Worm (Caenorhabditis elegans): ENCODE data around the gene nspd-7.

DNA sequence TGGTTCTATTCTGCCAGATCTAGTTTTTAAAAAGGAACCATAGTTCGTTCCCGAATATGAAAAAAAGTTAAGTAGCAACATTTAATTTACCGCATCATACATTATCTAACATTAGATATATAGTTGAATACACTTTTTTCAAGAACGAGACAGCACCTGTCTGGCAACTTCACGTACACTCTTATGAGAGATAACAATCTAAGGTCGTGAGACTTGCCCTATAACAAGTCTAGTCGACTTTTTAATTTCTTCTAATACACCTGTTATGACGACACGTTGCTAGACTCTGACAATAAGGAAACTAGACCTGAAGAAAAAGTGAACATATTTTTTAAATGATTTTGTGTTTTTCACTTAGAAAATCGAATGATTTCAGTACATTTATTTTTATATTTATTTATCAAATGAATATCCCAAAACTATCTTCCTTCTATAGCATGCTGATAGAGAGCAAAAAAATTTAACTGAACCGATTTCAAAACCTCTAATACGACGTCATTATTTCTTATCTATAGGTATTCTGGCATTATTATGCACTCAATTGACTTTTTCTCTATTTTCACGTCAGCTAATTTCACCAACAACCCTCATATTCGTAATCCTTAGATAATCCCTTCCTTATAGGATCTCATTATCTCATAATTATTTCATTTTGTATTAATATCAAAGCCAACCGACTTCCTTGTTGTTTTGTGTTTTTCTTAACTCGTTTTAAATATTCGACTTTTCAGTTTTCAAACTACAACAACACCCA is 15.9 kb downstream of the nspd-7 start:
- TF ChIP-seq ceh-9 (tag; optimal IDR thresholded peaks at IDR 0.05) (no peak), skn-1 (tag; optimal IDR thresholded peaks at IDR 0.05) (no peak), nhr-23 (tag; optimal IDR thresholded peaks at IDR 0.05) (no peak), ceh-82 (tag; optimal IDR thresholded peaks at IDR 0.05) (no peak), fos-1 (tag; optimal IDR thresholded peaks at IDR 0.05) (no peak), nfya-1 (tag; optimal IDR thresholded peaks at IDR 0.05; ENCODE audit: insufficient read depth) (no peak), aly-2 (tag; optimal IDR thresholded peaks at IDR 0.05) (no peak), ztf-11 (tag; optimal IDR thresholded peaks at IDR 0.05) (no peak), nhr-77 (tag; optimal IDR thresholded peaks at IDR 0.05) (no peak), zag-1 (tag; optimal IDR thresholded peaks at IDR 0.05) (no peak), nhr-11 (tag; optimal IDR thresholded peaks at IDR 0.05) (no peak), snpc-4 (tag; optimal IDR thresholded peaks at IDR 0.05) (no peak)
